Fruit fly (Drosophila melanogaster) whole organism, embryonic: ENCODE measurements around the gene Atg18b.

ENCODE experiments used
- Abd-B ChIP-seq: fragments of 200-800 bp; sonication (Bioruptor generic); optimal IDR thresholded peaks from 2 replicates; lab custom pipeline; 2018; ENCODE audit warnings: missing biosample characterization, mild to moderate bottlenecking, missing genetic modification characterization, moderate library complexity
- Adf1 ChIP-seq: fragments of 200-800 bp; sonication (Bioruptor generic); IDR thresholded peaks from 2 replicates; pipeline ENCODE4 v1.3.6; 2022; ENCODE audit warnings: missing biosample characterization, missing genetic modification characterization
- Asciz ChIP-seq: fragments of 200-800 bp; sonication (Bioruptor generic); optimal IDR thresholded peaks from 2 replicates; lab custom pipeline; 2017; ENCODE audit warnings: missing biosample characterization, mild to moderate bottlenecking, missing genetic modification characterization, missing genetic modification reagents
- Bgb ChIP-seq: fragments of 200-800 bp; sonication (Bioruptor generic); IDR thresholded peaks from 2 replicates; pipeline ENCODE4 v1.3.6; 2022; ENCODE audit warnings: missing biosample characterization, missing genetic modification characterization; ENCODE audit not compliant: partially characterized antibody
- CG11504 ChIP-seq: fragments of 200-800 bp; sonication (Bioruptor generic); optimal IDR thresholded peaks from 3 replicates; lab custom pipeline; 2019; ENCODE audit warnings: missing biosample characterization, mild to moderate bottlenecking, missing genetic modification characterization, moderate library complexity
- CG11560 ChIP-seq: fragments of 200-800 bp; sonication (Bioruptor generic); IDR thresholded peaks from 3 replicates; pipeline ENCODE4 v1.3.6; 2022; ENCODE audit warnings: missing biosample characterization, missing genetic modification characterization
- CG11695 ChIP-seq: fragments of 200-800 bp; sonication (Bioruptor generic); IDR thresholded peaks from 3 replicates; pipeline ENCODE4 v1.3.6; 2022; ENCODE audit warnings: missing biosample characterization, missing genetic modification characterization
- CG12071 ChIP-seq: fragments of 200-800 bp; sonication (Bioruptor generic); optimal IDR thresholded peaks from 3 replicates; lab custom pipeline; 2018; ENCODE audit warnings: missing biosample characterization, mild to moderate bottlenecking, missing genetic modification characterization
- CG12155 ChIP-seq: fragments of 200-800 bp; sonication (Bioruptor generic); optimal IDR thresholded peaks from 3 replicates; lab custom pipeline; 2016; ENCODE audit warnings: missing biosample characterization, missing genetic modification characterization
- CG13123 ChIP-seq: fragments of 200-800 bp; sonication (Bioruptor generic); optimal IDR thresholded peaks from 2 replicates; lab custom pipeline; 2016; ENCODE audit warnings: missing biosample characterization, missing genetic modification characterization
- CG14441 ChIP-seq: fragments of 200-800 bp; sonication (Bioruptor generic); IDR thresholded peaks from 2 replicates; pipeline ENCODE4 v1.3.6; 2022; ENCODE audit warnings: missing biosample characterization, missing genetic modification characterization
- CG15011 ChIP-seq: fragments of 200-800 bp; sonication (Bioruptor generic); optimal IDR thresholded peaks from 3 replicates; lab custom pipeline; 2018; ENCODE audit warnings: missing biosample characterization, mild to moderate bottlenecking, missing genetic modification characterization
- CG15601 ChIP-seq: fragments of 200-800 bp; sonication (Bioruptor generic); optimal IDR thresholded peaks from 3 replicates; lab custom pipeline; 2019; ENCODE audit warnings: missing biosample characterization, mild to moderate bottlenecking, missing genetic modification characterization, moderate library complexity
- CG1602 ChIP-seq: fragments of 200-800 bp; sonication (Bioruptor generic); optimal IDR thresholded peaks from 3 replicates; lab custom pipeline; 2016; ENCODE audit warnings: missing biosample characterization, missing genetic modification characterization
- CG1603 ChIP-seq: fragments of 200-800 bp; sonication (Bioruptor generic); optimal IDR thresholded peaks from 2 replicates; lab custom pipeline; 2019; ENCODE audit warnings: missing biosample characterization, mild to moderate bottlenecking, missing genetic modification characterization, moderate library complexity
- CG17359 ChIP-seq: fragments of 200-800 bp; sonication (Bioruptor generic); optimal IDR thresholded peaks from 3 replicates; lab custom pipeline; 2018; ENCODE audit warnings: missing biosample characterization, mild to moderate bottlenecking, missing genetic modification characterization, moderate library complexity
- CG17568 ChIP-seq: fragments of 200-800 bp; sonication (Bioruptor generic); optimal IDR thresholded peaks from 2 replicates; lab custom pipeline; 2018; ENCODE audit warnings: missing biosample characterization, mild to moderate bottlenecking, missing genetic modification characterization, moderate library complexity
- CG1792 ChIP-seq: fragments of 200-800 bp; sonication (Bioruptor generic); optimal IDR thresholded peaks from 2 replicates; lab custom pipeline; 2016; ENCODE audit warnings: missing biosample characterization, missing genetic modification characterization
- CG18476 ChIP-seq: fragments of 200-800 bp; sonication (Bioruptor generic); optimal IDR thresholded peaks from 2 replicates; lab custom pipeline; 2016; ENCODE audit warnings: missing biosample characterization, mild to moderate bottlenecking, missing genetic modification characterization
- CG3281 ChIP-seq: fragments of 200-800 bp; sonication (Bioruptor generic); optimal IDR thresholded peaks from 3 replicates; lab custom pipeline; 2017; ENCODE audit warnings: missing biosample characterization, mild to moderate bottlenecking, missing genetic modification characterization
- CG33557 ChIP-seq: fragments of 200-800 bp; sonication (Bioruptor generic); optimal IDR thresholded peaks from 2 replicates; lab custom pipeline; 2019; ENCODE audit warnings: missing biosample characterization, mild to moderate bottlenecking, missing genetic modification characterization, moderate library complexity
- CG4328 ChIP-seq: fragments of 200-800 bp; sonication (Bioruptor generic); optimal IDR thresholded peaks from 3 replicates; lab custom pipeline; 2017; ENCODE audit warnings: missing biosample characterization, missing genetic modification reagents, missing genetic modification characterization
- CG7357 ChIP-seq: fragments of 200-800 bp; sonication (Bioruptor generic); IDR thresholded peaks from 3 replicates; pipeline ENCODE4 v1.3.6; 2022; ENCODE audit warnings: missing biosample characterization, missing genetic modification characterization
- CG7745 ChIP-seq: fragments of 200-800 bp; sonication (Bioruptor generic); optimal IDR thresholded peaks from 2 replicates; lab custom pipeline; 2018; ENCODE audit warnings: missing biosample characterization, mild to moderate bottlenecking, missing genetic modification characterization, moderate library complexity
- CoRest ChIP-seq: fragments of 200-800 bp; sonication (Bioruptor generic); optimal IDR thresholded peaks from 3 replicates; lab custom pipeline; 2018; ENCODE audit warnings: missing biosample characterization, mild to moderate bottlenecking, missing genetic modification characterization, moderate library complexity
- Dbx ChIP-seq: fragments of 200-800 bp; sonication (Bioruptor generic); IDR thresholded peaks from 3 replicates; pipeline ENCODE4 v1.3.6; 2022; ENCODE audit warnings: missing biosample characterization, missing genetic modification characterization
- Ets65A ChIP-seq: fragments of 200-800 bp; sonication (Bioruptor generic); peaks from one replicate; lab custom pipeline; 2016; ENCODE audit warnings: missing biosample characterization, missing genetic modification characterization
- Gug ChIP-seq: fragments of 200-800 bp; sonication (Bioruptor generic); IDR thresholded peaks from 4 replicates; pipeline ENCODE4 v1.3.6; 2022; ENCODE audit warnings: missing biosample characterization, missing genetic modification characterization
- Optix ChIP-seq: fragments of 200-800 bp; sonication (Bioruptor generic); IDR thresholded peaks from 3 replicates; pipeline ENCODE4 v1.3.6; 2022; ENCODE audit warnings: missing biosample characterization, missing genetic modification characterization
- Ravus ChIP-seq: fragments of 200-800 bp; sonication (Bioruptor generic); IDR thresholded peaks from 2 replicates; pipeline ENCODE4 v1.3.6; 2022; ENCODE audit warnings: missing biosample characterization, missing genetic modification characterization
- Sin3A ChIP-seq: fragments of >200 bp; optimal IDR thresholded peaks from 2 replicates; lab custom pipeline; 2018
- Vsx1 ChIP-seq: fragments of 200-800 bp; sonication (Bioruptor generic); optimal IDR thresholded peaks from 2 replicates; lab custom pipeline; 2017; ENCODE audit warnings: missing biosample characterization, mild to moderate bottlenecking, missing genetic modification characterization, missing genetic modification reagents
- abd-A ChIP-seq: fragments of 200-800 bp; sonication (Bioruptor generic); optimal IDR thresholded peaks from 3 replicates; lab custom pipeline; 2019; ENCODE audit warnings: missing biosample characterization, mild to moderate bottlenecking, missing genetic modification characterization, moderate library complexity
- amos ChIP-seq: fragments of 200-800 bp; sonication (Bioruptor generic); IDR thresholded peaks from 2 replicates; pipeline ENCODE4 v1.3.6; 2022; ENCODE audit warnings: missing biosample characterization, missing genetic modification characterization; ENCODE audit not compliant: partially characterized antibody
- crc ChIP-seq: fragments of 200-800 bp; sonication (Bioruptor generic); optimal IDR thresholded peaks from 2 replicates; lab custom pipeline; 2016; ENCODE audit warnings: missing biosample characterization, missing genetic modification characterization
- gsb-n ChIP-seq: fragments of 200-800 bp; sonication (Bioruptor generic); optimal IDR thresholded peaks from 3 replicates; lab custom pipeline; 2018; ENCODE audit warnings: missing biosample characterization, mild to moderate bottlenecking, missing genetic modification characterization
- hb ChIP-seq: fragments of 200-800 bp; sonication (Bioruptor generic); IDR thresholded peaks from 3 replicates; pipeline ENCODE4 v1.3.6; 2022; ENCODE audit warnings: missing biosample characterization, missing genetic modification characterization; ENCODE audit not compliant: partially characterized antibody
- lab ChIP-seq: fragments of 200-800 bp; sonication (Bioruptor generic); optimal IDR thresholded peaks from 3 replicates; lab custom pipeline; 2017; ENCODE audit warnings: missing biosample characterization, missing genetic modification characterization, mild to moderate bottlenecking, moderate library complexity, missing genetic modification reagents
- oc ChIP-seq: fragments of 200-800 bp; sonication (Bioruptor generic); optimal IDR thresholded peaks from 2 replicates; lab custom pipeline; 2018; ENCODE audit warnings: missing biosample characterization, mild to moderate bottlenecking, missing genetic modification characterization, moderate library complexity
- otp ChIP-seq: fragments of 200-800 bp; sonication (Bioruptor generic); IDR thresholded peaks from 3 replicates; pipeline ENCODE4, ENCODE4 v1.3.6; 2022; ENCODE audit warnings: missing biosample characterization, missing genetic modification characterization
- rib ChIP-seq: fragments of 200-800 bp; sonication (Bioruptor generic); IDR thresholded peaks from 2 replicates; pipeline ENCODE4 v1.3.6; 2022; ENCODE audit warnings: missing biosample characterization, missing genetic modification characterization
- run ChIP-seq: fragments of 200-800 bp; sonication (Bioruptor generic); optimal IDR thresholded peaks from 3 replicates; lab custom pipeline; 2018; ENCODE audit warnings: missing biosample characterization, mild to moderate bottlenecking, missing genetic modification characterization
- sc ChIP-seq, 3 experiments: fragments of >200 bp in 2 of 3; fragments of 200-800 bp in 1 of 3; sonication (Bioruptor generic) in 1 of 3; optimal IDR thresholded peaks; 2 replicates in 2 of 3; 3 replicates in 1 of 3; lab custom pipeline; 2017; ENCODE audit warnings: mild to moderate bottlenecking in 1 of 3, missing biosample characterization in 1 of 3, missing genetic modification characterization in 1 of 3, missing genetic modification reagents in 1 of 3
- sd ChIP-seq: fragments of 200-800 bp; sonication (Bioruptor generic); optimal IDR thresholded peaks from 3 replicates; lab custom pipeline; 2018; ENCODE audit warnings: missing biosample characterization, mild to moderate bottlenecking, missing genetic modification characterization, moderate library complexity
- sna ChIP-seq: fragments of 200-800 bp; sonication (Bioruptor generic); IDR thresholded peaks from 2 replicates; pipeline ENCODE4 v1.3.6; 2022; ENCODE audit warnings: missing biosample characterization, missing genetic modification characterization; ENCODE audit not compliant: partially characterized antibody
- sug ChIP-seq: fragments of 200-800 bp; optimal IDR thresholded peaks from 2 replicates; lab custom pipeline; 2019; ENCODE audit warnings: missing biosample characterization, mild to moderate bottlenecking, missing genetic modification characterization, moderate library complexity
- tgo ChIP-seq: fragments of 200-800 bp; sonication (Bioruptor generic); IDR thresholded peaks from 3 replicates; pipeline ENCODE4 v1.3.6; 2022; ENCODE audit warnings: missing biosample characterization, missing genetic modification characterization
- toy ChIP-seq: fragments of 200-800 bp; sonication (Bioruptor generic); IDR thresholded peaks from 2 replicates; pipeline ENCODE4 v1.3.6; 2022; ENCODE audit warnings: missing biosample characterization, missing genetic modification characterization
- zf30C ChIP-seq: fragments of 200-800 bp; sonication (Bioruptor generic); optimal IDR thresholded peaks from 3 replicates; lab custom pipeline; 2018; ENCODE audit warnings: missing biosample characterization, mild to moderate bottlenecking, missing genetic modification characterization

Atg18b gene

DNA sequence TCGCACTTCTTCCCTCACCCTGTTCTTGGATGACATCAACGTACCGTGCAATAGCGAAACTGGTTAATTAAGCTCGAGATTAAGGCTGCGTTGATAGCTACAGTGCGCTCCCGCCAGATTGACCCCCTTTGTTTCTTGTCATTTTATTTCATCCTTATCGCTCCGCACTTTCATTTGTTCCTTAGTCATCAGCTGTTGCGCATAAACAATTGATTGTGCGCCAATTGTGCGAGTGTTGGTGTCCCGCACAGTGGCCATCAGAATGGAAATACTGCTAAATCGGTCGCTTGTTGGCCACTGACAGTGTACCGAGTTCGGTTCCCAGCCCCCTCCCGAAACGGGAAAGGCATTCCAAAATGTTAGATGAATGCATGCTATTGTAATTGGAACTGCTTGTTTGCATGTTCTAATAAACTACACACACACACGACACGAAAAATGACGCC, 709 bp downstream of the Atg18b start (continued):
- TF ChIP-seq abd-A (tag; lab: Kevin White, UChicago) (peak; percentile 18), sug (tag; lab: Kevin White, UChicago) (peak; percentile 52), CG3281 (GFP tag; lab: Kevin White, UChicago) (peak; percentile 36)

DNA sequence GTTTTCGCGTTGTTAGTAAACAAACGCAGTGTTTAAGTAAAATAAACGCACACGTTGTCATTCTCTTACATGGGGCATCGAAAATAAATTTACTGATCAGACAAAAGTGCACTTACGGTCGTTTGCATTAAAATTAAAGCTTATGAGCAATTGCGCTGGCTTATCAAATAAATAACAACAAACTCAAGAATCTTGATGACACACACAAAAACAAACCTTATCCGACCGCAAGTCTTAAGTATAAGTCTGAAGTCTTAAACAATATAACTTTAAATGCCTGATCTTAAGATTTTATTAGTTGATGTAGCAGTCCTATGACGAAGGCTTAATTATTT, 1.5 kb downstream of the Atg18b start:
- no peak for TF ChIP-seq CG15601
- TF ChIP-seq CG17359 (tag; lab: Kevin White, UChicago): no peak
- no peak for TF ChIP-seq Sin3A (lab: Kevin White, UChicago)
- TF ChIP-seq CG33557: peak; percentile 19
- no peak for TF ChIP-seq crc
- no peak for TF ChIP-seq CG14441
- no peak for TF ChIP-seq rib (GFP tag; lab: Robert Waterston, UW)
- TF ChIP-seq CG12071 (GFP tag; lab: Kevin White, UChicago): peak; percentile 41
- TF ChIP-seq hb: no peak
- TF ChIP-seq CoRest: no peak
- peak; percentile 37 for TF ChIP-seq Vsx1 (GFP tag; lab: Kevin White, UChicago)
- TF ChIP-seq CG12155 (GFP tag; lab: Kevin White, UChicago): no peak
- peak; percentile 38 for TF ChIP-seq CG17568 (GFP tag; lab: Kevin White, UChicago)
- no peak for TF ChIP-seq CG18476 (GFP tag; lab: Kevin White, UChicago)
- no peak for TF ChIP-seq Abd-B (GFP tag; lab: Kevin White, UChicago)
- TF ChIP-seq CG1792: no peak
- TF ChIP-seq gsb-n (tag; lab: Kevin White, UChicago): no peak
- TF ChIP-seq CG15011: peak; percentile 7
- no peak for TF ChIP-seq CG13123 (GFP tag; lab: Kevin White, UChicago)
- TF ChIP-seq tgo (GFP tag; lab: Robert Waterston, UW): no peak
- TF ChIP-seq CG1603 (tag; lab: Kevin White, UChicago): no peak
- TF ChIP-seq Ravus (GFP tag; lab: Robert Waterston, UW): no peak
- no peak for TF ChIP-seq CG11560 (tag; lab: Robert Waterston, UW)
- no peak for TF ChIP-seq run (tag; lab: Kevin White, UChicago)
- TF ChIP-seq Optix (GFP tag; lab: Robert Waterston, UW): no peak
- peak; percentile 18 for TF ChIP-seq Asciz (GFP tag; lab: Kevin White, UChicago)
- TF ChIP-seq zf30C: no peak
- no peak for TF ChIP-seq Bgb (GFP tag; lab: Robert Waterston, UW)
- TF ChIP-seq Ets65A: no peak
- TF ChIP-seq Gug: no peak
- TF ChIP-seq sna: no peak
- TF ChIP-seq lab (GFP tag; lab: Kevin White, UChicago): no peak
- no peak for TF ChIP-seq CG11695 (GFP tag; lab: Robert Waterston, UW)
- no peak for TF ChIP-seq CG7745
- peak; percentile 24 for TF ChIP-seq CG4328 (GFP tag; lab: Kevin White, UChicago)
- peak; percentile 15 for TF ChIP-seq CG11504 (tag; lab: Kevin White, UChicago)
- no peak for TF ChIP-seq Adf1 (GFP tag; lab: Robert Waterston, UW)
- TF ChIP-seq sd (tag; lab: Kevin White, UChicago): peak; percentile 23
- TF ChIP-seq CG7357 (GFP tag; lab: Robert Waterston, UW): no peak
- no peak for TF ChIP-seq amos (GFP tag; lab: Robert Waterston, UW)
- TF ChIP-seq otp (GFP tag; lab: Robert Waterston, UW): no peak
- TF ChIP-seq CG1602 (GFP tag; lab: Kevin White, UChicago): no peak
- no peak for TF ChIP-seq toy
- no peak for TF ChIP-seq sc (optimal IDR thresholded peaks at IDR 0.05; lab: Kevin White, UChicago)
- peak; percentile 33 for TF ChIP-seq sc (GFP tag; optimal IDR thresholded peaks at IDR 0.05; lab: Kevin White, UChicago)
- no peak for TF ChIP-seq Dbx (GFP tag; lab: Robert Waterston, UW)
- TF ChIP-seq oc (tag; lab: Kevin White, UChicago): no peak
